Worm (Caenorhabditis elegans): Measurements from ENCODE around the gene F49H6.5.

Gene F49H6.5

ce11 chrV:17042263-17042662 lies 19.2 kb downstream of the F49H6.5 start, which contains the start of gene hpo-33:
Gene hpo-33, plus strand, starts transcription at chrV:17042563.
- TF ChIP-seq ceh-48 (tag; optimal IDR thresholded peaks at IDR 0.05) (no peak), pqm-1 (tag; optimal IDR thresholded peaks at IDR 0.05) (no peak), C38D4.7 (GFP tag; optimal IDR thresholded peaks at IDR 0.05) (no peak), hlh-8 (tag; optimal IDR thresholded peaks at IDR 0.05) (no peak), ets-4 (tag; optimal IDR thresholded peaks at IDR 0.05) (no peak), tbx-7 (tag; optimal IDR thresholded peaks at IDR 0.05) (no peak), ceh-45 (GFP tag; IDR thresholded peaks at IDR 0.05) (no peak), ceh-22 (tag; optimal IDR thresholded peaks at IDR 0.05) (no peak), lin-11 (tag; optimal IDR thresholded peaks at IDR 0.05) (no peak), npax-4 (tag; optimal IDR thresholded peaks at IDR 0.05) (no peak), ceh-14 (tag; optimal IDR thresholded peaks at IDR 0.05) (no peak), sox-2 (GFP tag; IDR thresholded peaks at IDR 0.05) (no peak), ceh-30 (tag; optimal IDR thresholded peaks at IDR 0.05) (no peak), pat-9 (tag; optimal IDR thresholded peaks at IDR 0.05) (no peak), K09A11.1 (tag; optimal IDR thresholded peaks at IDR 0.05; ENCODE audit: insufficient read depth) (no peak), ztf-16 (tag; optimal IDR thresholded peaks at IDR 0.05) (no peak), T23F11.4 (GFP tag; optimal IDR thresholded peaks at IDR 0.05) (no peak), hlh-15 (tag; optimal IDR thresholded peaks at IDR 0.05) (no peak), ceh-24 (tag; optimal IDR thresholded peaks at IDR 0.05) (no peak), ceh-31 (tag; optimal IDR thresholded peaks at IDR 0.05) (no peak)

DNA sequence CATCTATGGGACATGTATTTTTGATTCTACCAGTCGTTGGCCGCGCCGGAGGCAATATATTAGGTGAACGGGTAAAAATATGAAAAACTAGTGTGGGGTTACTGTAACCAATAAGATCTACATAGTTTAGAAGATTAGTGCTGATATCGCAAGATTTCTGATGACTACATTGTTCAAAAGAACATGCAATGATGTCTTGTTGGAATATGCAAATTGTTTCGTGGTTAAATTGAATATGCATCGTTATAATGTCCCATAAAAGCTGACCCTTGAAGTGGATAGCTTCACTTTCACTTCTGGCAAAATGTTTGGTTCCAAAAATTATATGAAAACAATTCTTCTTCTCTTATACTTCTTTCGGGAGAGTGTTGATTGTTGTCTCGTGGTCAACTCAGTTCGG lies 21.5 kb downstream of the F49H6.5 start, which contains the start of gene F28B1.2:
TSS of gene F28B1.2 (plus strand) at position 301 of the 400 bp plus-strand sequence.
- TF ChIP-seq nhr-232 (tag; optimal IDR thresholded peaks at IDR 0.05) = no peak
- TF ChIP-seq ceh-24 (tag; optimal IDR thresholded peaks at IDR 0.05) = no peak
- no peak for TF ChIP-seq pqm-1 (tag; optimal IDR thresholded peaks at IDR 0.05)
- TF ChIP-seq K09A11.1 (tag; optimal IDR thresholded peaks at IDR 0.05; ENCODE audit: insufficient read depth) = no peak
- TF ChIP-seq madf-2 (tag; optimal IDR thresholded peaks at IDR 0.05) = no peak
- no peak for TF ChIP-seq pat-9 (tag; optimal IDR thresholded peaks at IDR 0.05)
- no peak for TF ChIP-seq elt-4 (tag; optimal IDR thresholded peaks at IDR 0.05)
- no peak for TF ChIP-seq fkh-10 (GFP tag; optimal IDR thresholded peaks at IDR 0.05)
- TF ChIP-seq tbx-2 (tag; optimal IDR thresholded peaks at IDR 0.05) = no peak
- TF ChIP-seq eyg-1 (tag; optimal IDR thresholded peaks at IDR 0.05) = no peak
- no peak for TF ChIP-seq hlh-13 (GFP tag; optimal IDR thresholded peaks at IDR 0.05)
- TF ChIP-seq unc-3 (GFP tag; conservative IDR thresholded peaks at IDR 0.05) = no peak
- TF ChIP-seq unc-3 (tag; optimal IDR thresholded peaks at IDR 0.05) = no peak
- TF ChIP-seq ahr-1 (tag; optimal IDR thresholded peaks at IDR 0.05) = no peak
- no peak for TF ChIP-seq hlh-15 (tag; optimal IDR thresholded peaks at IDR 0.05)
- TF ChIP-seq sdc-2 (tag; optimal IDR thresholded peaks at IDR 0.05) = no peak

DNA sequence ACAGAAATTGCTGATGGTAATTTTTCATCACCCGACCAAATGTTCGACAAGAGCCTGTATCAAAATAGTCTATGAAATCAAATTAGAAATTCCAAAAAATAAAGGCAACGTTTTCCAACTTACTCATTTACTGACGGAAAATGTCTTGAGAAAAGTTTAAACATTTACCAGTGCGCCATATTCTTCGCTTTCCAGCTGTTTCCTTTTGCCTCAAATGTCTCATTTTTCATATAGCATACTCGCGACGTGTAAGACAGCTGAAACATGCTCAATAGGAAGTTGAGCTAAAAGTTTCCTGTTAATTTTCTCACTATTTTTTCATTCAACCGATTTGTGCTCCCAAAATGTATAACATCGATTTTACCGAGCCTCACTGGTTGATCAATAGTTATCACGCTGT lies 36.9 kb downstream of the F49H6.5 start, which contains the start of gene sri-66:
TSS of gene sri-66 (plus strand) at position 301 of the 400 bp plus-strand sequence.
- TF ChIP-seq npax-4 (tag; optimal IDR thresholded peaks at IDR 0.05) (no peak), dmd-4 (tag; optimal IDR thresholded peaks at IDR 0.05; ENCODE audit: borderline replicate concordance) (no peak), ceh-22 (tag; optimal IDR thresholded peaks at IDR 0.05) (no peak)

- TF ChIP-seq Y22D7AL.16 (tag; optimal IDR thresholded peaks at IDR 0.05) = no peak
- no peak for TF ChIP-seq odd-2 (tag; optimal IDR thresholded peaks at IDR 0.05)
These were observed 38.5 kb downstream of the F49H6.5 start, which contains the start of gene F28B1.9 for ce11 chrV:17061585-17061984. Gene F28B1.9, plus strand, starts transcription at chrV:17061885.

- TF ChIP-seq unc-55 (GFP tag; optimal IDR thresholded peaks at IDR 0.05) = no peak
- no peak for TF ChIP-seq hlh-6 (tag; optimal IDR thresholded peaks at IDR 0.05)
- no peak for TF ChIP-seq pat-9 (tag; optimal IDR thresholded peaks at IDR 0.05)
- TF ChIP-seq lim-6 (tag; optimal IDR thresholded peaks at IDR 0.05) = no peak
- no peak for TF ChIP-seq ets-4 (tag; optimal IDR thresholded peaks at IDR 0.05)
- TF ChIP-seq rnt-1 (tag; optimal IDR thresholded peaks at IDR 0.05) = no peak
- TF ChIP-seq npax-4 (tag; optimal IDR thresholded peaks at IDR 0.05) = no peak
- TF ChIP-seq hlh-30 (tag; optimal IDR thresholded peaks at IDR 0.05; ENCODE audit: insufficient read depth) = no peak
- TF ChIP-seq hlh-13 (GFP tag; optimal IDR thresholded peaks at IDR 0.05) = no peak
These were observed 41.6 kb downstream of the F49H6.5 start, which contains the start of gene srh-255 for ce11 chrV:17064676-17065075. Gene srh-255, plus strand, starts transcription at chrV:17064976.
